Worm (Caenorhabditis elegans): ENCODE results near the gene clh-5.

The clh-5 gene

ce11 chrII:9057035-9057668 is 41.3 kb downstream of the clh-5 start, which contains the start of gene rpl-32 (continued):
- TF ChIP-seq snpc-4 (tag; optimal IDR thresholded peaks at IDR 0.05) (peak; percentile 73), ets-5 (GFP tag; IDR thresholded peaks at IDR 0.05) (no peak), lin-15B (tag; optimal IDR thresholded peaks at IDR 0.05) (peak; percentile 91), nhr-90 (tag; optimal IDR thresholded peaks at IDR 0.05; ENCODE audit: poor library complexity) (peak; percentile 61), lin-14 (GFP tag; optimal IDR thresholded peaks at IDR 0.05) (peak; percentile 87), pag-3 (tag; optimal IDR thresholded peaks at IDR 0.05; ENCODE audit: borderline replicate concordance, insufficient read depth) (no peak), rnt-1 (tag; optimal IDR thresholded peaks at IDR 0.05) (peak; percentile 78), hlh-17 (GFP tag; optimal IDR thresholded peaks at IDR 0.05; ENCODE audit: borderline replicate concordance) (no peak), dsc-1 (tag; optimal IDR thresholded peaks at IDR 0.05) (peak; percentile 45), egl-13 (tag; optimal IDR thresholded peaks at IDR 0.05) (no peak), nhr-11 (tag; optimal IDR thresholded peaks at IDR 0.05) (no peak), ceh-82 (tag; optimal IDR thresholded peaks at IDR 0.05) (peak in 2 of 3 experiments; percentile 64 to 88), ces-1 (GFP tag; optimal IDR thresholded peaks at IDR 0.05) (no peak), nhr-84 (tag; optimal IDR thresholded peaks at IDR 0.05) (no peak), efl-1 (optimal IDR thresholded peaks at IDR 0.05) (peak; percentile 74 to 80), efl-1 (GFP tag; optimal IDR thresholded peaks at IDR 0.05 in 1 of 2) (peak; percentile 74 to 97), unc-98 (GFP tag; IDR thresholded peaks at IDR 0.05) (no peak), unc-130 (tag; optimal IDR thresholded peaks at IDR 0.05) (peak; percentile 61), ztf-4 (tag; optimal IDR thresholded peaks at IDR 0.05) (peak; percentile 8), F16B12.6 (tag; optimal IDR thresholded peaks at IDR 0.05) (peak; percentile 83), sptf-1 (tag; optimal IDR thresholded peaks at IDR 0.05) (no peak), fkh-10 (GFP tag; optimal IDR thresholded peaks at IDR 0.05) (peak; percentile 19), zip-4 (GFP tag; optimal IDR thresholded peaks at IDR 0.05) (no peak), blmp-1 (tag; optimal IDR thresholded peaks at IDR 0.05) (peak; percentile 78), nhr-71 (tag; optimal IDR thresholded peaks at IDR 0.05) (peak; percentile 82), C16A3.4 (tag; optimal IDR thresholded peaks at IDR 0.05) (peak; percentile 90), lin-39 (tag; optimal IDR thresholded peaks at IDR 0.05) (peak; percentile 53), lsy-2 (tag; optimal IDR thresholded peaks at IDR 0.05) (peak; percentile 78 to 92), unc-86 (tag; optimal IDR thresholded peaks at IDR 0.05) (peak; percentile 42), isw-1 (GFP tag; IDR thresholded peaks at IDR 0.05) (peak; percentile 69), C04F5.9 (tag; optimal IDR thresholded peaks at IDR 0.05) (no peak), lir-3 (tag; optimal IDR thresholded peaks at IDR 0.05; ENCODE audit: poor library complexity) (no peak), swsn-7 (tag; optimal IDR thresholded peaks at IDR 0.05) (peak; percentile 67), C34B4.2 (tag; optimal IDR thresholded peaks at IDR 0.05) (no peak), nhr-237 (tag; optimal IDR thresholded peaks at IDR 0.05) (peak; percentile 14), lin-13 (GFP tag; optimal IDR thresholded peaks at IDR 0.05) (peak; percentile 56), ceh-90 (tag; optimal IDR thresholded peaks at IDR 0.05) (no peak), nhr-28 (tag; optimal IDR thresholded peaks at IDR 0.05) (no peak), dpl-1 (GFP tag; optimal IDR thresholded peaks at IDR 0.05) (peak; percentile 63 to 80 (median 76)), lin-35 (GFP tag; optimal IDR thresholded peaks at IDR 0.05) (peak; percentile 76 to 90), nhr-76 (tag; optimal IDR thresholded peaks at IDR 0.05) (no peak), aha-1 (tag; optimal IDR thresholded peaks at IDR 0.05) (no peak), egl-27 (tag; optimal IDR thresholded peaks at IDR 0.05) (no peak), ztf-11 (tag; optimal IDR thresholded peaks at IDR 0.05) (peak in 1 of 2 experiments; percentile 39), hlh-4 (tag; optimal IDR thresholded peaks at IDR 0.05) (no peak), unc-62 (GFP tag; optimal IDR thresholded peaks at IDR 0.05) (no peak), irx-1 (tag; optimal IDR thresholded peaks at IDR 0.05) (peak; percentile 42), fkh-4 (tag; optimal IDR thresholded peaks at IDR 0.05; ENCODE audit: borderline replicate concordance) (peak; percentile 12), snu-23 (GFP tag; optimal IDR thresholded peaks at IDR 0.05) (peak; percentile 82), zag-1 (tag; optimal IDR thresholded peaks at IDR 0.05) (no peak), nhr-20 (tag; optimal IDR thresholded peaks at IDR 0.05) (peak; percentile 76), ceh-63 (GFP tag; optimal IDR thresholded peaks at IDR 0.05) (no peak)
